Worm (Caenorhabditis elegans): ENCODE measurements around the gene pig-1.

DNA sequence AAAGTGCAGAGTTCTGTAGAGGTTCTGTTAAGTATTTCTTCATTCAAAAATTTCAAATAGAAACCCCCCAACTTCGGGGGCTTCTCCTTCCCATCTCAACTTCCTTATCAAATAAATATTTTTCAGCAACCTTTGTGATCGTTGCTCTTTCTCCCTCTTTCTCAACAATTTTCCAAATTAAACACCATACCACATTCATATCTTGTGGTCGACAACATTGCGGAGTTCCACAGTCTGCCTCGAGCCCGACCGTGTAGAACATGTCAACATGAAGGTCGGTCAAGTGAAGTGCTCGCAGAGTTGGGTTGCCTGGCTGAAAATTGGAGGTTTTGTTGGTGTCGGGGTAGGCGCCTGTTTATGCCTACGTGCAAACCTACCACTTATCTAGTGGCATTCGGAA, 3.3 kb upstream of the pig-1 start:
- no peak for TF ChIP-seq ceh-43 (GFP tag; optimal IDR thresholded peaks at IDR 0.05)
- TF ChIP-seq elt-1 (tag; optimal IDR thresholded peaks at IDR 0.05; ENCODE audit: borderline replicate concordance, insufficient read depth): no peak
- TF ChIP-seq pha-4 (tag; optimal IDR thresholded peaks at IDR 0.05): no peak
- TF ChIP-seq sem-2 (GFP tag; optimal IDR thresholded peaks at IDR 0.05): no peak
- TF ChIP-seq lsy-2 (tag; optimal IDR thresholded peaks at IDR 0.05): no peak
- no peak for TF ChIP-seq sptf-1 (tag; optimal IDR thresholded peaks at IDR 0.05)
- no peak for TF ChIP-seq mep-1 (tag; optimal IDR thresholded peaks at IDR 0.05)
- TF ChIP-seq M03D4.4 (tag; optimal IDR thresholded peaks at IDR 0.05): no peak
- no peak for TF ChIP-seq ces-1 (GFP tag; optimal IDR thresholded peaks at IDR 0.05)
- no peak for TF ChIP-seq snpc-4 (tag; optimal IDR thresholded peaks at IDR 0.05)
- no peak for TF ChIP-seq ceh-83 (GFP tag; optimal IDR thresholded peaks at IDR 0.05)
- TF ChIP-seq ceh-39 (tag; optimal IDR thresholded peaks at IDR 0.05): no peak
